Fruit fly (Drosophila melanogaster): ENCODE measurements around the gene fzy.

The fzy gene

dm6 chr2L:16307026-16307703 is 3.6 kb upstream of the fzy start, which contains the start of the genes CG5861 and Syx5:
Gene CG5861, minus strand, starts transcription at chr2L:16307298.
Gene Syx5, plus strand, starts transcription at chr2L:16307346.
- TF ChIP-seq fkh (GFP tag; optimal IDR thresholded peaks at IDR 0.05) (peak; percentile 67), CG10631 (GFP tag; optimal IDR thresholded peaks at IDR 0.05) (peak; percentile 62), CG15336 (GFP tag; IDR thresholded peaks at IDR 0.05) (0 out of 2 replicates have a peak, but pooled peaks have one; percentile 30), CG3032 (tag; optimal IDR thresholded peaks at IDR 0.05) (peak; percentile 60), Eip93F (GFP tag; optimal IDR thresholded peaks at IDR 0.05) (peak; percentile 69), Ets96B (tag; optimal IDR thresholded peaks at IDR 0.05) (peak; percentile 40), fd59A (GFP tag; optimal IDR thresholded peaks at IDR 0.05) (no peak), CG4318 (GFP tag; optimal IDR thresholded peaks at IDR 0.05) (no peak), dsx (GFP tag; optimal IDR thresholded peaks at IDR 0.05; ENCODE audit: poor library complexity, severe bottlenecking) (no peak), Gug (GFP tag; IDR thresholded peaks at IDR 0.05) (0 out of 2 replicates have a peak, but pooled peaks have one; percentile 21), eg (GFP tag; IDR thresholded peaks at IDR 0.05) (no peak), Sox14 (GFP tag; optimal IDR thresholded peaks at IDR 0.05) (peak; percentile 35), Blimp-1 (GFP tag; optimal IDR thresholded peaks at IDR 0.05) (no peak), esn (GFP tag; optimal IDR thresholded peaks at IDR 0.05) (peak; percentile 37)

- TF ChIP-seq fd59A (GFP tag; optimal IDR thresholded peaks at IDR 0.05) (no peak), CG8319 (GFP tag; optimal IDR thresholded peaks at IDR 0.05) (no peak), CG8119 (GFP tag; IDR thresholded peaks at IDR 0.05) (peak; percentile 28; the same call in 2 of the 3 replicates), CG4318 (GFP tag; optimal IDR thresholded peaks at IDR 0.05) (no peak), Sox102F (GFP tag; optimal IDR thresholded peaks at IDR 0.05) (no peak), ss (GFP tag; optimal IDR thresholded peaks at IDR 0.05) (peak in 1 of 2 experiments; percentile 78), CG16779 (tag; optimal IDR thresholded peaks at IDR 0.05) (no peak), CG11902 (GFP tag; optimal IDR thresholded peaks at IDR 0.05) (no peak), Eip75B (GFP tag; optimal IDR thresholded peaks at IDR 0.05) (no peak), CG10669 (GFP tag; optimal IDR thresholded peaks at IDR 0.05) (no peak), Eip78C (GFP tag) (peak; percentile 60), fkh (GFP tag; optimal IDR thresholded peaks at IDR 0.05) (peak; percentile 62), CG15336 (GFP tag; IDR thresholded peaks at IDR 0.05) (no peak), CG1621 (tag; optimal IDR thresholded peaks at IDR 0.05) (no peak), topi (GFP tag; optimal IDR thresholded peaks at IDR 0.05) (no peak), Smox (GFP tag; optimal IDR thresholded peaks at IDR 0.05) (no peak), acj6 (GFP tag; optimal IDR thresholded peaks at IDR 0.05) (no peak), Sox15 (GFP tag; optimal IDR thresholded peaks at IDR 0.05) (no peak), CG3032 (tag; optimal IDR thresholded peaks at IDR 0.05) (peak; percentile 10), CG11762 (GFP tag; optimal IDR thresholded peaks at IDR 0.05; ENCODE audit: insufficient read depth) (no peak), CG10631 (GFP tag; optimal IDR thresholded peaks at IDR 0.05) (no peak), fd85E (GFP tag; optimal IDR thresholded peaks at IDR 0.05) (no peak), cyc (GFP tag; optimal IDR thresholded peaks at IDR 0.05) (no peak), spab (GFP tag; optimal IDR thresholded peaks at IDR 0.05) (no peak), CG9139 (GFP tag; optimal IDR thresholded peaks at IDR 0.05) (no peak), CG6792 (GFP tag; optimal IDR thresholded peaks at IDR 0.05) (no peak), eg (GFP tag; IDR thresholded peaks at IDR 0.05) (no peak; the same call in 2 of the 3 replicates), vri (GFP tag; optimal IDR thresholded peaks at IDR 0.05) (peak; percentile 94), net (GFP tag; optimal IDR thresholded peaks at IDR 0.05) (no peak), CG31627 (GFP tag; optimal IDR thresholded peaks at IDR 0.05) (no peak), CG32006 (GFP tag; optimal IDR thresholded peaks at IDR 0.05) (no peak), CG8632 (GFP tag; optimal IDR thresholded peaks at IDR 0.05) (no peak), Hr4 (GFP tag; optimal IDR thresholded peaks at IDR 0.05) (no peak), OdsH (GFP tag; optimal IDR thresholded peaks at IDR 0.05) (no peak), Hr39 (GFP tag; optimal IDR thresholded peaks at IDR 0.05) (no peak), Ets21C (GFP tag; optimal IDR thresholded peaks at IDR 0.05) (no peak), Sox14 (GFP tag; optimal IDR thresholded peaks at IDR 0.05) (peak; percentile 77), CG11294 (GFP tag; IDR thresholded peaks at IDR 0.05) (no peak), Met (GFP tag; optimal IDR thresholded peaks at IDR 0.05) (no peak), esn (GFP tag; optimal IDR thresholded peaks at IDR 0.05) (no peak), Hr38 (GFP tag; optimal IDR thresholded peaks at IDR 0.05) (no peak), svp (GFP tag) (no peak), CG6276 (GFP tag; optimal IDR thresholded peaks at IDR 0.05) (no peak)
Measured at dm6 chr2L:16315027-16315426, 4.3 kb downstream of the fzy start.

All from whole organism, prepupa.